Worm (Caenorhabditis elegans) whole organism, L4 larva: Measurements from ENCODE around the gene C17H11.5.

Experiments used
- D1046.2 ChIP-seq: fragments of 200-800 bp; sonication (Bioruptor generic); IDR thresholded peaks from 2 replicates; pipeline ENCODE4 v1.3.6; 2022; ENCODE audit warnings: missing genetic modification characterization, missing compliant biosample characterization
- F44E2.7 ChIP-seq: fragments of 200-800 bp; sonication (Bioruptor generic); IDR thresholded peaks from 2 replicates; pipeline ENCODE4 v2.1.2; 2022; ENCODE audit warnings: missing genetic modification characterization, missing compliant biosample characterization
- F49E8.2 ChIP-seq: sonication (generic microtip); optimal IDR thresholded peaks from 2 replicates; lab custom pipeline; 2016; ENCODE audit warnings: missing compliant biosample characterization, mild to moderate bottlenecking, missing genetic modification characterization, borderline replicate concordance
- T20F7.1 ChIP-seq: fragments of 200-800 bp; sonication (Bioruptor generic); optimal IDR thresholded peaks from 2 replicates; lab custom pipeline; 2018; ENCODE audit warnings: mild to moderate bottlenecking, missing genetic modification characterization, missing compliant biosample characterization
- ama-1 ChIP-seq: fragments of 150-350 bp; optimal IDR thresholded peaks from 2 replicates; lab custom pipeline; 2014; ENCODE audit warnings: inconsistent platforms, mixed read lengths
- ceh-20 ChIP-seq: fragments of 200-800 bp; sonication (Bioruptor generic); IDR thresholded peaks from 2 replicates; pipeline ENCODE4 v1.3.6; 2022; ENCODE audit warnings: missing genetic modification reagents, missing genetic modification characterization, missing compliant biosample characterization
- ceh-28 ChIP-seq: fragments of 150-350 bp; optimal IDR thresholded peaks from 2 replicates; lab custom pipeline; 2014; ENCODE audit warnings: missing biosample characterization, missing genetic modification reagents, missing genetic modification characterization
- ceh-62 ChIP-seq: sonication (generic microtip); optimal IDR thresholded peaks from 2 replicates; lab custom pipeline; 2017; ENCODE audit warnings: missing biosample characterization, missing genetic modification characterization
- cey-2 ChIP-seq: sonication (generic microtip); optimal IDR thresholded peaks from 3 replicates; lab custom pipeline; 2017; ENCODE audit warnings: missing genetic modification characterization, mild to moderate bottlenecking, missing compliant biosample characterization, antibody characterized with exemption, borderline replicate concordance; ENCODE audit not compliant: insufficient read depth
- daf-16 ChIP-seq, 3 experiments: sonication (generic microtip); optimal IDR thresholded peaks; 2 replicates each; lab custom pipeline; 2016 to 2017; ENCODE audit warnings: missing genetic modification characterization in 3 of 3, missing genetic modification reagents in 3 of 3, mild to moderate bottlenecking in 2 of 3, missing compliant biosample characterization in 2 of 3, missing biosample characterization in 1 of 3, moderate library complexity in 1 of 3
- daf-19 ChIP-seq: fragments of 200-800 bp; sonication (Bioruptor generic); conservative IDR thresholded peaks from 2 replicates; pipeline ENCODE4 v1.3.6; 2022; ENCODE audit warnings: missing genetic modification characterization, missing compliant biosample characterization
- dmd-6 ChIP-seq: fragments of 200-800 bp; sonication (Bioruptor generic); IDR thresholded peaks from 2 replicates; pipeline ENCODE4 v1.3.6; 2022; ENCODE audit warnings: missing genetic modification reagents, missing genetic modification characterization, missing compliant biosample characterization
- dve-1 ChIP-seq: sonication (generic microtip); optimal IDR thresholded peaks from 2 replicates; lab custom pipeline; 2017; ENCODE audit warnings: antibody characterized with exemption, mild to moderate bottlenecking, missing genetic modification characterization, missing compliant biosample characterization; ENCODE audit not compliant: insufficient read depth
- fos-1 ChIP-seq: fragments of 150-350 bp; optimal IDR thresholded peaks from 2 replicates; lab custom pipeline; 2014; ENCODE audit warnings: missing biosample characterization, missing genetic modification characterization
- hlh-11 ChIP-seq: fragments of 200-800 bp; sonication (Bioruptor generic); optimal IDR thresholded peaks from 2 replicates; lab custom pipeline; 2018; ENCODE audit warnings: mild to moderate bottlenecking, missing genetic modification characterization, missing compliant biosample characterization
- hlh-30 ChIP-seq: sonication (generic microtip); optimal IDR thresholded peaks from 2 replicates; lab custom pipeline; 2017; ENCODE audit warnings: antibody characterized with exemption, mild to moderate bottlenecking, missing genetic modification characterization, missing compliant biosample characterization; ENCODE audit not compliant: insufficient read depth
- lin-1 ChIP-seq: fragments of 200-800 bp; sonication (Bioruptor generic); IDR thresholded peaks from 2 replicates; pipeline ENCODE4 v1.3.6; 2022; ENCODE audit warnings: missing genetic modification reagents, missing genetic modification characterization, missing compliant biosample characterization
- lin-13 ChIP-seq: fragments of 150-350 bp; optimal IDR thresholded peaks from 2 replicates; lab custom pipeline; 2014; ENCODE audit warnings: missing biosample characterization, missing genetic modification reagents, missing genetic modification characterization
- lin-15B ChIP-seq: fragments of 150-350 bp; sonication (generic microtip); optimal IDR thresholded peaks from 3 replicates; lab custom pipeline; 2014; ENCODE audit warnings: missing biosample characterization, missing genetic modification characterization
- mdl-1 ChIP-seq, 2 experiments: fragments of 150-350 bp in 1 of 2; sonication (generic microtip) in 1 of 2; optimal IDR thresholded peaks; 2 replicates each; lab custom pipeline; 2014 to 2017; ENCODE audit warnings: missing biosample characterization in 2 of 2, missing genetic modification characterization in 2 of 2
- mep-1 ChIP-seq: fragments of 150-350 bp; sonication (generic microtip); optimal IDR thresholded peaks from 3 replicates; lab custom pipeline; 2014; ENCODE audit warnings: missing biosample characterization, missing genetic modification characterization
- mes-2 ChIP-seq: sonication (generic microtip); optimal IDR thresholded peaks from 2 replicates; lab custom pipeline; 2016; ENCODE audit warnings: missing genotype, mild to moderate bottlenecking, missing genetic modification characterization, missing compliant biosample characterization; ENCODE audit not compliant: poor library complexity, severe bottlenecking
- mxl-2 ChIP-seq: fragments of 200-800 bp; sonication (Bioruptor generic); conservative IDR thresholded peaks from 2 replicates; pipeline ENCODE4 v1.3.6; 2022; ENCODE audit warnings: missing genetic modification reagents, missing genetic modification characterization, missing compliant biosample characterization
- nhr-11 ChIP-seq: fragments of 150-350 bp; optimal IDR thresholded peaks from 2 replicates; lab custom pipeline; 2014; ENCODE audit warnings: missing biosample characterization, missing genetic modification characterization
- nhr-237 ChIP-seq: sonication (generic microtip); optimal IDR thresholded peaks from 2 replicates; lab custom pipeline; 2017; ENCODE audit warnings: missing biosample characterization, missing genetic modification characterization
- nhr-25 ChIP-seq: sonication (generic microtip); optimal IDR thresholded peaks from 2 replicates; lab custom pipeline; 2017; ENCODE audit warnings: missing genetic modification characterization, mild to moderate bottlenecking, missing compliant biosample characterization, antibody characterized with exemption, moderate library complexity, borderline replicate concordance; ENCODE audit not compliant: insufficient read depth
- nhr-28 ChIP-seq: fragments of 150-350 bp; optimal IDR thresholded peaks from 2 replicates; lab custom pipeline; 2014; ENCODE audit warnings: missing biosample characterization, missing genetic modification characterization
- rbr-2 ChIP-seq: sonication (generic microtip); optimal IDR thresholded peaks from 2 replicates; lab custom pipeline; 2016; ENCODE audit warnings: missing genotype, missing genetic modification characterization, missing compliant biosample characterization
- tag-97 ChIP-seq: fragments of 200-800 bp; sonication (Bioruptor generic); IDR thresholded peaks from 2 replicates; pipeline ENCODE4 v1.3.6; 2022; ENCODE audit warnings: missing genetic modification characterization, missing compliant biosample characterization
- tra-1 ChIP-seq: fragments of 200-800 bp; sonication (Bioruptor generic); IDR thresholded peaks from 2 replicates; pipeline ENCODE4 v1.3.6; 2022; ENCODE audit warnings: missing genetic modification reagents, missing genetic modification characterization, missing compliant biosample characterization
- unc-62 ChIP-seq, 3 experiments: fragments of 150-350 bp in 1 of 3; sonication (generic microtip); optimal IDR thresholded peaks in 2 of 3; peaks in 1 of 3; 1 replicate in 1 of 3; 2 replicates in 2 of 3; lab custom pipeline; 2014 to 2017; ENCODE audit warnings: missing biosample characterization in 3 of 3, missing genetic modification characterization in 3 of 3, missing genetic modification reagents in 3 of 3, missing genotype in 1 of 3
- zfp-2 ChIP-seq: sonication (generic microtip); optimal IDR thresholded peaks from 2 replicates; lab custom pipeline; 2016; ENCODE audit warnings: mild to moderate bottlenecking, missing genetic modification characterization, missing compliant biosample characterization
- zfp-3 ChIP-seq: fragments of 200-800 bp; sonication (Bioruptor generic); conservative IDR thresholded peaks from 2 replicates; pipeline ENCODE4 v1.3.6; 2022; ENCODE audit warnings: missing genetic modification reagents, missing genetic modification characterization, missing compliant biosample characterization
- zip-2 ChIP-seq: fragments of 150-350 bp; optimal IDR thresholded peaks from 2 replicates; lab custom pipeline; 2014; ENCODE audit warnings: missing biosample characterization, missing genetic modification characterization
- ztf-11 ChIP-seq: fragments of 150-350 bp; optimal IDR thresholded peaks from 2 replicates; lab custom pipeline; 2014; ENCODE audit warnings: missing biosample characterization, missing genetic modification characterization

C17H11.5 gene

DNA sequence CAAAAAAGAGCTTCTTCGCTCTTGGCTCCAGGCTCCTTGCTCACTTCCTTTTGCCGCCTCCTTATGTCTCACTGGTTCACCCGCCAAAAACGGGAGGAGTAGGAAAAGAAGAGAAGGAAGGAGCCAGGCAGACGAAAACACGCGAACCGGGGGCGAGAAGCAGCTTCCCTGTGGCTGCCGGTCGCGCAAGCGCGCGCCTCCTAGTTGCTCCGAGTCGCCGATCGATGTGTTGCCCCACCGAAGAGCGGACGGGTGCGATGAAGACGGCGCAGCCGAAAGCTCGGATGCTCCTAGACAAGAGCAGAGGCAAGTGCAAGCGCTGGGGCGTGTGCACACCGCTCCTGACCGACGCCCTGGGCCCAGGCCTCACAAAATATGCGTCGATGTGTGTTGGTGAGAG is 21.4 kb downstream of the C17H11.5 start (continued):
- TF ChIP-seq tag-97 (GFP tag; lab: Robert Waterston, UW), result no peak
- no peak for TF ChIP-seq F49E8.2 (tag; lab: Kevin White, UChicago)
- TF ChIP-seq ztf-11 (tag; lab: Kevin White, UChicago), result no peak
- no peak for TF ChIP-seq T20F7.1 (GFP tag; lab: Kevin White, UChicago)
- TF ChIP-seq ceh-20 (GFP tag; lab: Robert Waterston, UW), result peak; percentile 58; the same call in 1 of the 2 replicates
- TF ChIP-seq zfp-2 (tag; lab: Kevin White, UChicago), result no peak
- TF ChIP-seq nhr-25 (tag; lab: Kevin White, UChicago), result no peak
- TF ChIP-seq nhr-237 (tag; lab: Kevin White, UChicago), result no peak
- TF ChIP-seq lin-15B (tag; lab: Kevin White, UChicago), result no peak
- TF ChIP-seq zfp-3 (GFP tag; lab: Robert Waterston, UW), result no peak
- TF ChIP-seq cey-2 (tag; lab: Kevin White, UChicago), result no peak
- no peak for TF ChIP-seq nhr-11 (tag; lab: Kevin White, UChicago)
- TF ChIP-seq tra-1 (GFP tag; lab: Robert Waterston, UW), result no peak
- TF ChIP-seq ceh-28 (tag; lab: Kevin White, UChicago), result peak; percentile 41
- 0 out of 2 replicates have a peak, but pooled peaks have one; percentile 18 for TF ChIP-seq dmd-6 (GFP tag; lab: Robert Waterston, UW)
- no peak for TF ChIP-seq unc-62 (GFP tag; optimal IDR thresholded peaks at IDR 0.05 in 1 of 2; lab: Kevin White, UChicago)
- no peak for TF ChIP-seq unc-62 (tag; optimal IDR thresholded peaks at IDR 0.05; lab: Kevin White, UChicago)
- TF ChIP-seq lin-13, result no peak
- TF ChIP-seq fos-1, result no peak

DNA sequence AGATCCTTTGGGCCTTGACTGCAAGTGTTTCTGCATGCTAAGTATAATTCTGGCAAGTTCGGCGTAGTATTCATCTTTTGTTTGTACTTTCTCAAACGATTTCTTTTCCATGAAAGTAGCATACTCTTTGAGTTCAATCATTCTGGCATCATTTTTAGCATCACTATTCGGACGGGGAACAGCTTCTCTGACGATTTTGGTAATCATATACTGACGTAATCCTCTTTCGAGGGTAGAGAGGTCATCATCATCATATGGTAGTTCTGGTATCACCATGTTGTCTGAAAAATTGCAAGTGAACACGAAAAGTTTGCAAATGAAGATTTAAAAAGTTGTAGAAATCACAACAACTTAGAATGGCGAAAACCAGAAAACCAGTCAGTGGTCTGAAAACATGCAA is 22.1 kb downstream of the C17H11.5 start, which contains the start of gene F22F1.3:
TSS of gene F22F1.3 (minus strand) at position 281 of the 400 bp plus-strand sequence.
- TF ChIP-seq unc-62 (GFP tag; optimal IDR thresholded peaks at IDR 0.05 in 1 of 2; lab: Kevin White, UChicago) (peak in 1 of 2 experiments; percentile 98), unc-62 (tag; optimal IDR thresholded peaks at IDR 0.05; lab: Kevin White, UChicago) (no peak), ama-1 (lab: Kevin White, UChicago) (no peak)
- TF ChIP-seq, all 104 proteins: peak for 1

DNA sequence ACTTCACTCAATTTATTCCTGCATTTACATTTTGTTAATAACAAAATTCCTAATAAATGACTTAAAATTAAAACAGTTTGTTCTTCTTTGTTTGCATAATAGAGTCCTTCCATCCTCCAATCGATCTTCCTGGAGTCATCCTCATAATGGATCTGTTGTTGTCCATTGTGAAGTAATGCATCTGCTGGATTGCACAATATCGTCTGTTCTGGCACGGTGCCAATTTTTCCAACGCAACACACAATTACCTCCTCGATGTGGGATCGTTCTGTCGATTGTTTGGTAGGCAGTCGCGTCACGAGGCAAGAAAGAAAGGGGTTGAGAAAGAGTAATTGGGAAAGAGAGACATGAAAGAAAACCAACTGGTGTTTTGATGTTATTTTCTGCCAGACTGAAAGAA is 24.9 kb downstream of the C17H11.5 start:
- TF ChIP-seq mep-1 (tag; lab: Kevin White, UChicago) (peak; percentile 55), hlh-30 (tag; lab: Kevin White, UChicago) (peak; percentile 27), zip-2 (tag; lab: Kevin White, UChicago) (no peak), D1046.2 (GFP tag; lab: Robert Waterston, UW) (no peak), F49E8.2 (tag; lab: Kevin White, UChicago) (no peak), F44E2.7 (no peak), mes-2 (tag; lab: Kevin White, UChicago) (peak; percentile 51), nhr-28 (tag; lab: Kevin White, UChicago) (no peak), dve-1 (peak; percentile 57), daf-19 (GFP tag; lab: Robert Waterston, UW) (no peak), mdl-1 (tag; optimal IDR thresholded peaks at IDR 0.05; lab: Kevin White, UChicago) (peak in 1 of 2 experiments; percentile 50), mxl-2 (GFP tag; lab: Robert Waterston, UW) (no peak), rbr-2 (tag; lab: Kevin White, UChicago) (peak; percentile 29), nhr-237 (tag; lab: Kevin White, UChicago) (no peak), daf-16 (GFP tag; optimal IDR thresholded peaks at IDR 0.05; lab: Kevin White, UChicago) (no peak), daf-16 (tag; optimal IDR thresholded peaks at IDR 0.05; lab: Kevin White, UChicago) (peak; percentile 39), zfp-3 (GFP tag; lab: Robert Waterston, UW) (no peak), hlh-11 (peak; percentile 1), ceh-62 (tag; lab: Kevin White, UChicago) (no peak), lin-1 (GFP tag; lab: Robert Waterston, UW) (no peak)
- TF ChIP-seq, all 104 proteins: peak for 8
